Fruit fly (Drosophila melanogaster) whole organism, embryonic: ENCODE data around the gene Ldaf1.

Experiments used
- Antp ChIP-seq: fragments of 200-800 bp; sonication (Bioruptor generic); optimal IDR thresholded peaks from 3 replicates; lab custom pipeline; 2016; ENCODE audit warnings: missing biosample characterization, missing genetic modification characterization
- Asciz ChIP-seq: fragments of 200-800 bp; sonication (Bioruptor generic); optimal IDR thresholded peaks from 2 replicates; lab custom pipeline; 2017; ENCODE audit warnings: missing biosample characterization, mild to moderate bottlenecking, missing genetic modification characterization, missing genetic modification reagents
- CG10565 ChIP-seq: fragments of 200-800 bp; sonication (Bioruptor generic); optimal IDR thresholded peaks from 3 replicates; lab custom pipeline; 2016; ENCODE audit warnings: missing biosample characterization, mild to moderate bottlenecking, missing genetic modification characterization
- CG12104 ChIP-seq: fragments of 200-800 bp; sonication (Bioruptor generic); optimal IDR thresholded peaks from 3 replicates; lab custom pipeline; 2016; ENCODE audit warnings: missing biosample characterization, missing genetic modification characterization
- CG14441 ChIP-seq: fragments of 200-800 bp; sonication (Bioruptor generic); IDR thresholded peaks from 2 replicates; pipeline ENCODE4 v1.3.6; 2022; ENCODE audit warnings: missing biosample characterization, missing genetic modification characterization
- CG14860 ChIP-seq: fragments of 200-800 bp; sonication (Bioruptor generic); IDR thresholded peaks from 3 replicates; pipeline ENCODE4 v1.3.6; 2022; ENCODE audit warnings: missing biosample characterization, missing genetic modification characterization; ENCODE audit not compliant: partially characterized antibody
- CG15696 ChIP-seq: fragments of 200-800 bp; sonication (Bioruptor generic); optimal IDR thresholded peaks from 2 replicates; lab custom pipeline; 2019; ENCODE audit warnings: missing biosample characterization, mild to moderate bottlenecking, missing genetic modification characterization, moderate library complexity
- CG16779 ChIP-seq: fragments of 200-800 bp; sonication (Bioruptor generic); IDR thresholded peaks from 2 replicates; pipeline ENCODE4 v1.3.6; 2022; ENCODE audit warnings: missing biosample characterization, missing genetic modification characterization
- CG16813 ChIP-seq: fragments of 200-800 bp; sonication (Bioruptor generic); IDR thresholded peaks from 3 replicates; pipeline ENCODE4 v1.3.6; 2022; ENCODE audit warnings: missing biosample characterization, missing genetic modification characterization; ENCODE audit not compliant: partially characterized antibody
- CG17328 ChIP-seq: fragments of 200-800 bp; sonication (Bioruptor generic); IDR thresholded peaks from 2 replicates; pipeline ENCODE4 v1.3.6; 2022; ENCODE audit warnings: missing biosample characterization, missing genetic modification characterization
- CG2678 ChIP-seq: fragments of 200-800 bp; sonication (Bioruptor generic); optimal IDR thresholded peaks from 3 replicates; lab custom pipeline; 2019; ENCODE audit warnings: missing biosample characterization, mild to moderate bottlenecking, missing genetic modification characterization, moderate library complexity
- CG30403 ChIP-seq: fragments of 200-800 bp; sonication (Bioruptor generic); optimal IDR thresholded peaks from 3 replicates; lab custom pipeline; 2016; ENCODE audit warnings: missing biosample characterization, missing genetic modification characterization
- CG34422 ChIP-seq: fragments of 200-800 bp; sonication (Bioruptor generic); IDR thresholded peaks from 3 replicates; pipeline ENCODE4 v1.3.6; 2022; ENCODE audit warnings: missing biosample characterization, missing genetic modification characterization
- CG4617 ChIP-seq: fragments of 200-800 bp; sonication (Bioruptor generic); optimal IDR thresholded peaks from 3 replicates; lab custom pipeline; 2016; ENCODE audit warnings: missing biosample characterization, missing genetic modification characterization, borderline replicate concordance
- CG6683 ChIP-seq: fragments of 200-800 bp; sonication (Bioruptor generic); optimal IDR thresholded peaks from 2 replicates; lab custom pipeline; 2017; ENCODE audit warnings: missing biosample characterization, mild to moderate bottlenecking, missing genetic modification characterization, missing genetic modification reagents
- CG6813 ChIP-seq: fragments of 200-800 bp; sonication (Bioruptor generic); optimal IDR thresholded peaks from 2 replicates; lab custom pipeline; 2017; ENCODE audit warnings: missing biosample characterization, missing genetic modification characterization, mild to moderate bottlenecking, moderate library complexity, missing genetic modification reagents
- CG7745 ChIP-seq: fragments of 200-800 bp; sonication (Bioruptor generic); optimal IDR thresholded peaks from 2 replicates; lab custom pipeline; 2018; ENCODE audit warnings: missing biosample characterization, mild to moderate bottlenecking, missing genetic modification characterization, moderate library complexity
- CG7987 ChIP-seq: fragments of 200-800 bp; sonication (Bioruptor generic); optimal IDR thresholded peaks from 2 replicates; lab custom pipeline; 2018; ENCODE audit warnings: missing biosample characterization, mild to moderate bottlenecking, missing genetic modification characterization, moderate library complexity
- CG8359 ChIP-seq: fragments of 200-800 bp; sonication (Bioruptor generic); optimal IDR thresholded peaks from 2 replicates; lab custom pipeline; 2017; ENCODE audit warnings: missing biosample characterization, mild to moderate bottlenecking, missing genetic modification characterization, borderline replicate concordance
- Dad ChIP-seq: fragments of 200-800 bp; sonication (Bioruptor generic); optimal IDR thresholded peaks from 3 replicates; lab custom pipeline; 2016; ENCODE audit warnings: missing biosample characterization, missing genetic modification characterization
- Elba2 ChIP-seq: fragments of 200-800 bp; sonication (Bioruptor generic); optimal IDR thresholded peaks from 3 replicates; lab custom pipeline; 2016; ENCODE audit warnings: missing biosample characterization, missing genetic modification characterization
- HLHmδ ChIP-seq: fragments of 200-800 bp; sonication (Bioruptor generic); optimal IDR thresholded peaks from 2 replicates; lab custom pipeline; 2018; ENCODE audit warnings: missing biosample characterization, mild to moderate bottlenecking, missing genetic modification characterization, moderate library complexity
- HmgD ChIP-seq: fragments of 200-800 bp; sonication (Bioruptor generic); optimal IDR thresholded peaks from 3 replicates; lab custom pipeline; 2016; ENCODE audit warnings: missing biosample characterization, missing genetic modification characterization
- Kr ChIP-seq: fragments of 200-800 bp; sonication (Bioruptor generic); optimal IDR thresholded peaks from 2 replicates; lab custom pipeline; 2017; ENCODE audit warnings: missing biosample characterization, mild to moderate bottlenecking, missing genetic modification characterization
- Lhr ChIP-seq: fragments of 200-800 bp; sonication (Bioruptor generic); optimal IDR thresholded peaks from 3 replicates; lab custom pipeline; 2017; ENCODE audit warnings: mild to moderate bottlenecking, missing biosample characterization, missing genetic modification reagents, missing genetic modification characterization
- Neu2 ChIP-seq: fragments of 200-800 bp; sonication (Bioruptor generic); optimal IDR thresholded peaks from 3 replicates; lab custom pipeline; 2016; ENCODE audit warnings: missing biosample characterization, missing genetic modification characterization, borderline replicate concordance
- Rx ChIP-seq: fragments of 200-800 bp; sonication (Bioruptor generic); IDR thresholded peaks from 2 replicates; pipeline ENCODE4 v1.3.6; 2022; ENCODE audit warnings: missing biosample characterization, missing genetic modification characterization
- Tbp ChIP-seq: fragments of >200 bp; optimal IDR thresholded peaks from 2 replicates; lab custom pipeline; 2018; ENCODE audit warnings: missing biosample characterization, missing genetic modification characterization
- Usf ChIP-seq: fragments of 200-800 bp; sonication (Bioruptor generic); optimal IDR thresholded peaks from 2 replicates; lab custom pipeline; 2017; ENCODE audit warnings: missing genotype, missing biosample characterization, missing genetic modification characterization
- cad ChIP-seq: fragments of >200 bp; optimal IDR thresholded peaks from 2 replicates; lab custom pipeline; 2017; ENCODE audit warnings: missing biosample characterization, missing genetic modification characterization
- cg ChIP-seq: fragments of 200-800 bp; sonication (Bioruptor generic); optimal IDR thresholded peaks from 3 replicates; lab custom pipeline; 2019; ENCODE audit warnings: missing biosample characterization, mild to moderate bottlenecking, missing genetic modification characterization, moderate library complexity
- danr ChIP-seq: fragments of 200-800 bp; sonication (Bioruptor generic); IDR thresholded peaks from 2 replicates; pipeline ENCODE4 v1.3.6; 2022; ENCODE audit warnings: missing biosample characterization, missing genetic modification characterization
- dimm ChIP-seq: fragments of 200-800 bp; sonication (Bioruptor generic); IDR thresholded peaks from 2 replicates; pipeline ENCODE4 v1.3.6; 2022; ENCODE audit warnings: missing biosample characterization, missing genetic modification characterization
- en ChIP-seq: fragments of 200-800 bp; sonication (Bioruptor generic); optimal IDR thresholded peaks from 2 replicates; lab custom pipeline; 2016; ENCODE audit warnings: missing biosample characterization, missing genetic modification characterization
- gce ChIP-seq: fragments of 200-800 bp; sonication (Bioruptor generic); IDR thresholded peaks from 3 replicates; pipeline ENCODE4 v1.3.6; 2022; ENCODE audit warnings: missing biosample characterization, missing genetic modification characterization
- hbn ChIP-seq: fragments of 200-800 bp; sonication (Bioruptor generic); IDR thresholded peaks from 2 replicates; pipeline ENCODE4 v1.3.6; 2022; ENCODE audit warnings: missing biosample characterization, missing genetic modification characterization; ENCODE audit not compliant: partially characterized antibody
- ind ChIP-seq: fragments of 200-800 bp; sonication (Bioruptor generic); optimal IDR thresholded peaks from 3 replicates; lab custom pipeline; 2016; ENCODE audit warnings: missing biosample characterization, missing genetic modification characterization
- phol ChIP-seq: fragments of 200-800 bp; sonication (Bioruptor generic); optimal IDR thresholded peaks from 3 replicates; lab custom pipeline; 2018; ENCODE audit warnings: missing biosample characterization, mild to moderate bottlenecking, missing genetic modification characterization, moderate library complexity
- pum ChIP-seq: fragments of 200-800 bp; sonication (Bioruptor generic); optimal IDR thresholded peaks from 2 replicates; lab custom pipeline; 2016; ENCODE audit warnings: missing biosample characterization, missing genetic modification characterization
- rib ChIP-seq: fragments of 200-800 bp; sonication (Bioruptor generic); IDR thresholded peaks from 2 replicates; pipeline ENCODE4 v1.3.6; 2022; ENCODE audit warnings: missing biosample characterization, missing genetic modification characterization
- row ChIP-seq: fragments of 200-800 bp; sonication (Bioruptor generic); IDR thresholded peaks from 3 replicates; pipeline ENCODE4 v1.3.6; 2022; ENCODE audit warnings: missing biosample characterization, missing genetic modification characterization
- scrt ChIP-seq: fragments of 200-800 bp; sonication (Bioruptor generic); optimal IDR thresholded peaks from 2 replicates; lab custom pipeline; 2018; ENCODE audit warnings: missing biosample characterization, mild to moderate bottlenecking, missing genetic modification characterization, moderate library complexity
- sug ChIP-seq: fragments of 200-800 bp; optimal IDR thresholded peaks from 2 replicates; lab custom pipeline; 2019; ENCODE audit warnings: missing biosample characterization, mild to moderate bottlenecking, missing genetic modification characterization, moderate library complexity
- trem ChIP-seq: fragments of 200-800 bp; optimal IDR thresholded peaks from 3 replicates; lab custom pipeline; 2019; ENCODE audit warnings: missing biosample characterization, mild to moderate bottlenecking, missing genetic modification characterization, moderate library complexity
- unc-4 ChIP-seq: fragments of 200-800 bp; sonication (Bioruptor generic); IDR thresholded peaks from 2 replicates; pipeline ENCODE4 v1.3.6; 2022; ENCODE audit warnings: missing biosample characterization, missing genetic modification characterization; ENCODE audit not compliant: partially characterized antibody
- zen ChIP-seq: fragments of 200-800 bp; sonication (Bioruptor generic); optimal IDR thresholded peaks from 3 replicates; lab custom pipeline; 2018; ENCODE audit warnings: missing biosample characterization, mild to moderate bottlenecking, missing genetic modification characterization, moderate library complexity
- zfh2 ChIP-seq: fragments of 200-800 bp; sonication (Bioruptor generic); optimal IDR thresholded peaks from 2 replicates; lab custom pipeline; 2016; ENCODE audit warnings: missing biosample characterization, missing genetic modification characterization

Ldaf1 gene

dm6 chrX:1947900-1948374 lies 46.2 kb upstream of the Ldaf1 start (continued):
- TF ChIP-seq row (GFP tag; lab: Robert Waterston, UW): no peak
- peak; percentile 5 for TF ChIP-seq Kr (GFP tag; lab: Kevin White, UChicago)
- TF ChIP-seq CG12104 (GFP tag; lab: Kevin White, UChicago): no peak
- no peak for TF ChIP-seq CG7745
- TF ChIP-seq cad (GFP tag; lab: Kevin White, UChicago): peak; percentile 52
- TF ChIP-seq cg (GFP tag; lab: Kevin White, UChicago): peak; percentile 80

- no peak for TF ChIP-seq CG14860 (GFP tag; lab: Robert Waterston, UW)
- peak; percentile 96 for TF ChIP-seq CG2678 (tag; lab: Kevin White, UChicago)
- TF ChIP-seq zen (tag; lab: Kevin White, UChicago): peak; percentile 98
- peak; percentile 87 for TF ChIP-seq CG7987 (GFP tag; lab: Kevin White, UChicago)
- TF ChIP-seq Tbp: no peak
- TF ChIP-seq en (GFP tag; lab: Kevin White, UChicago): peak; percentile 95
- peak; percentile 73 for TF ChIP-seq sug (tag; lab: Kevin White, UChicago)
- TF ChIP-seq ind (GFP tag; lab: Kevin White, UChicago): peak; percentile 93
- peak; percentile 96 for TF ChIP-seq Lhr (GFP tag; lab: Kevin White, UChicago)
- peak; percentile 88 for TF ChIP-seq scrt
- peak; percentile 82 for TF ChIP-seq zfh2 (GFP tag; lab: Kevin White, UChicago)
- TF ChIP-seq CG16813 (GFP tag; lab: Robert Waterston, UW): no peak
- TF ChIP-seq Neu2 (GFP tag; lab: Kevin White, UChicago): peak; percentile 90
- TF ChIP-seq CG16779 (GFP tag; lab: Robert Waterston, UW): peak; percentile 79
- peak; percentile 95 for TF ChIP-seq pum (GFP tag; lab: Kevin White, UChicago)
- TF ChIP-seq Usf (GFP tag; lab: Kevin White, UChicago): peak; percentile 90
- TF ChIP-seq CG6813 (GFP tag; lab: Kevin White, UChicago): peak; percentile 93
- TF ChIP-seq CG30403 (GFP tag; lab: Kevin White, UChicago): peak; percentile 96
- TF ChIP-seq danr (GFP tag; lab: Robert Waterston, UW): peak; percentile 75
- TF ChIP-seq HLHmδ (GFP tag; lab: Kevin White, UChicago): no peak
- TF ChIP-seq hbn (GFP tag; lab: Robert Waterston, UW): no peak
- peak; percentile 93 for TF ChIP-seq CG8359
- peak; percentile 98 for TF ChIP-seq CG17328 (GFP tag; lab: Robert Waterston, UW)
- no peak for TF ChIP-seq unc-4 (GFP tag; lab: Robert Waterston, UW)
- peak; percentile 64 for TF ChIP-seq Elba2 (GFP tag; lab: Kevin White, UChicago)
- TF ChIP-seq phol: peak; percentile 97
- peak; percentile 97 for TF ChIP-seq Asciz (GFP tag; lab: Kevin White, UChicago)
- peak; percentile 97 for TF ChIP-seq CG15696
- TF ChIP-seq dimm: peak; percentile 92
- TF ChIP-seq CG14441: peak; percentile 91
- peak; percentile 84 for TF ChIP-seq CG6683 (GFP tag; lab: Kevin White, UChicago)
- TF ChIP-seq rib (GFP tag; lab: Robert Waterston, UW): peak; percentile 73
- TF ChIP-seq Antp (GFP tag; lab: Kevin White, UChicago): peak; percentile 95
- TF ChIP-seq CG4617 (GFP tag; lab: Kevin White, UChicago): peak; percentile 77
- TF ChIP-seq gce (GFP tag; lab: Robert Waterston, UW): peak; percentile 96
- peak; percentile 95 for TF ChIP-seq Rx (GFP tag; lab: Robert Waterston, UW)
- peak; percentile 90 for TF ChIP-seq Dad (GFP tag; lab: Kevin White, UChicago)
- TF ChIP-seq CG34422 (GFP tag; lab: Robert Waterston, UW): peak; percentile 94
- TF ChIP-seq HmgD (GFP tag; lab: Kevin White, UChicago): peak; percentile 72
- TF ChIP-seq trem (tag; lab: Kevin White, UChicago): peak; percentile 96
- peak; percentile 88 for TF ChIP-seq CG10565 (GFP tag; lab: Kevin White, UChicago)
These were observed 45.6 kb upstream of the Ldaf1 start for dm6 chrX:1947178-1947872.
